2 worm cellular contexts compared by ENCODE assay signal in the genomic region with DNA sequence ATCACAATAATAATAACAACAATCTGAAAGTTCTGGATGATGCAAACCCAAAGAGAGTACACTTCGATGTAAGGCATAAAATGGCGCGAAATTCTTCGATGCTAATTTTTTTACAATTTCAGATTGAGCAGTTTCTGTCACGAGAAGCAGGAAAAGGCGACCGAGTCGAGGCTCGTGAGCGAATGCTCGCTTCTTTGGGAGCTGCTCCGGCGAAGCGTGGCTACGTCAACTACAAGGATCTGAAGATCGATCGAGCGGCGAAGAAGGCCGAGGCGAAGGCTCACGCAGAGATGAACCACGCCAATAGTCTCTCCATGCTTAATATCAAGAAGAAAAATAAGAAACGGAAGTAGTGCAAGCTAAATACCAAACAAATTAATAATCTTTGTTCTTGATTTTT.
TF ChIP-seq lines count a peak whose summit lies in the region.

No protein-coding gene starts in this region.

TF ChIP-seq in whole organism, L4 larva, 104 proteins besides CTCF, POLR2A, EP300 and RAD21:
- TF ChIP-seq F37D6.2 (tag; optimal IDR thresholded peaks at IDR 0.05; lab: Kevin White, UChicago) (no peak), set-16 (GFP tag; IDR thresholded peaks at IDR 0.05; lab: Robert Waterston, UW) (peak; percentile 61; the same call in 1 of the 2 replicates)
TF ChIP-seq in whole organism, L4 larva: peak in this region for 1.

TF ChIP-seq in whole organism, young adult, 124 proteins besides CTCF, POLR2A, EP300 and RAD21:
- TF ChIP-seq zfh-2 (GFP tag; conservative IDR thresholded peaks at IDR 0.05; lab: Robert Waterston, UW), result peak; percentile 59
- TF ChIP-seq lsy-27 (tag; optimal IDR thresholded peaks at IDR 0.05; lab: Kevin White, UChicago; ENCODE audit: borderline replicate concordance, insufficient read depth), result no peak
